Worm (Caenorhabditis elegans): ENCODE measurements around the gene F56H9.6.

Gene F56H9.6

ce11 chrV:12599110-12599509, 30.5 kb downstream of the F56H9.6 start, which contains the start of the genes C14C10.10 and ril-2:
C14C10.10 (minus strand) TSS chrV:12599128.
ril-2 (minus strand) TSS chrV:12599157.
- no peak for TF ChIP-seq ceh-39 (tag; optimal IDR thresholded peaks at IDR 0.05)
- TF ChIP-seq lin-32 (GFP tag; optimal IDR thresholded peaks at IDR 0.05), result no peak
- no peak for TF ChIP-seq sem-2 (GFP tag; optimal IDR thresholded peaks at IDR 0.05)
- TF ChIP-seq elt-3 (tag; optimal IDR thresholded peaks at IDR 0.05), result no peak
- no peak for TF ChIP-seq mls-2 (tag; optimal IDR thresholded peaks at IDR 0.05)
- no peak for TF ChIP-seq snpc-4 (tag; optimal IDR thresholded peaks at IDR 0.05)
- no peak for TF ChIP-seq elt-1 (tag; optimal IDR thresholded peaks at IDR 0.05; ENCODE audit: borderline replicate concordance, insufficient read depth)
- TF ChIP-seq flh-1 (GFP tag; optimal IDR thresholded peaks at IDR 0.05), result no peak
- no peak for TF ChIP-seq ham-2 (GFP tag; optimal IDR thresholded peaks at IDR 0.05)
- TF ChIP-seq cnd-1 (tag; optimal IDR thresholded peaks at IDR 0.05), result no peak
- TF ChIP-seq M03D4.4 (tag; optimal IDR thresholded peaks at IDR 0.05), result no peak
- no peak for TF ChIP-seq ceh-43 (GFP tag; optimal IDR thresholded peaks at IDR 0.05)
- TF ChIP-seq unc-120 (tag; optimal IDR thresholded peaks at IDR 0.05; ENCODE audit: poor library complexity, severe bottlenecking), result no peak
- no peak for TF ChIP-seq unc-39 (tag; optimal IDR thresholded peaks at IDR 0.05)
- no peak for TF ChIP-seq drap-1 (GFP tag; optimal IDR thresholded peaks at IDR 0.05)
- TF ChIP-seq tbx-8 (GFP tag; optimal IDR thresholded peaks at IDR 0.05), result no peak

ce11 chrV:12596795-12597194, 32.8 kb downstream of the F56H9.6 start:
- TF ChIP-seq ceh-43 (GFP tag; optimal IDR thresholded peaks at IDR 0.05) (peak; percentile 59), blmp-1 (tag; optimal IDR thresholded peaks at IDR 0.05) (no peak), sptf-1 (tag; optimal IDR thresholded peaks at IDR 0.05) (peak; percentile 85), ham-2 (GFP tag; optimal IDR thresholded peaks at IDR 0.05) (peak; percentile 63), drap-1 (GFP tag; optimal IDR thresholded peaks at IDR 0.05) (peak; percentile 83), ces-1 (GFP tag; optimal IDR thresholded peaks at IDR 0.05) (no peak), mab-5 (tag; optimal IDR thresholded peaks at IDR 0.05) (no peak), lin-32 (GFP tag; optimal IDR thresholded peaks at IDR 0.05) (peak; percentile 48), sem-2 (GFP tag; optimal IDR thresholded peaks at IDR 0.05) (peak; percentile 67), lin-13 (tag; optimal IDR thresholded peaks at IDR 0.05) (peak; percentile 25), cnd-1 (tag; optimal IDR thresholded peaks at IDR 0.05) (peak; percentile 78), ceh-83 (GFP tag; optimal IDR thresholded peaks at IDR 0.05) (peak; percentile 82), lsy-2 (tag; optimal IDR thresholded peaks at IDR 0.05) (peak; percentile 42), M03D4.4 (tag; optimal IDR thresholded peaks at IDR 0.05) (peak; percentile 84), nhr-76 (tag; optimal IDR thresholded peaks at IDR 0.05) (no peak), hlh-1 (tag; optimal IDR thresholded peaks at IDR 0.05) (peak; percentile 53), mls-2 (tag; optimal IDR thresholded peaks at IDR 0.05) (peak; percentile 87), tbx-8 (GFP tag; optimal IDR thresholded peaks at IDR 0.05) (peak; percentile 69), pha-4 (tag; optimal IDR thresholded peaks at IDR 0.05) (peak; percentile 63), bed-3 (GFP tag; optimal IDR thresholded peaks at IDR 0.05) (peak; percentile 64), unc-120 (tag; optimal IDR thresholded peaks at IDR 0.05; ENCODE audit: poor library complexity, severe bottlenecking) (peak; percentile 42)

- no peak for TF ChIP-seq tbx-8 (GFP tag; optimal IDR thresholded peaks at IDR 0.05)
- no peak for TF ChIP-seq nhr-76 (tag; optimal IDR thresholded peaks at IDR 0.05)
- TF ChIP-seq unc-39 (tag; optimal IDR thresholded peaks at IDR 0.05), result no peak
- TF ChIP-seq nhr-237 (tag; optimal IDR thresholded peaks at IDR 0.05), result no peak
Observed at ce11 chrV:12596196-12596595, 33.4 kb downstream of the F56H9.6 start, which contains the start of gene mma-1. mma-1 (minus strand) TSS chrV:12596296.

ce11 chrV:12592379-12592778, 37.3 kb downstream of the F56H9.6 start, which contains the start of gene C14C10.2:
C14C10.2 (minus strand) TSS chrV:12592479.
- TF ChIP-seq nhr-237 (tag; optimal IDR thresholded peaks at IDR 0.05) (no peak), lin-13 (tag; optimal IDR thresholded peaks at IDR 0.05) (no peak), unc-39 (tag; optimal IDR thresholded peaks at IDR 0.05) (no peak), nhr-28 (tag; optimal IDR thresholded peaks at IDR 0.05) (no peak), nhr-76 (tag; optimal IDR thresholded peaks at IDR 0.05) (no peak), ceh-39 (tag; optimal IDR thresholded peaks at IDR 0.05) (no peak), zip-8 (tag; optimal IDR thresholded peaks at IDR 0.05) (no peak), unc-120 (tag; optimal IDR thresholded peaks at IDR 0.05; ENCODE audit: poor library complexity, severe bottlenecking) (no peak), ces-1 (GFP tag; optimal IDR thresholded peaks at IDR 0.05) (no peak), M03D4.4 (tag; optimal IDR thresholded peaks at IDR 0.05) (no peak), pha-4 (tag; optimal IDR thresholded peaks at IDR 0.05) (no peak), snpc-4 (tag; optimal IDR thresholded peaks at IDR 0.05) (no peak), sptf-1 (tag; optimal IDR thresholded peaks at IDR 0.05) (no peak), mab-5 (tag; optimal IDR thresholded peaks at IDR 0.05) (no peak), lin-32 (GFP tag; optimal IDR thresholded peaks at IDR 0.05) (no peak), drap-1 (GFP tag; optimal IDR thresholded peaks at IDR 0.05) (no peak), lsy-2 (tag; optimal IDR thresholded peaks at IDR 0.05) (no peak), elt-3 (tag; optimal IDR thresholded peaks at IDR 0.05) (no peak), mls-2 (tag; optimal IDR thresholded peaks at IDR 0.05) (no peak), ceh-43 (GFP tag; optimal IDR thresholded peaks at IDR 0.05) (no peak)

Data from whole organism, mixed stage, embryonic.